Fruit fly (Drosophila melanogaster): ENCODE results near the gene Nuf2.

Nuf2 gene

dm6 chr2L:7056189-7056926 is 9.3 kb downstream of the Nuf2 start, which contains the start of gene Mnn1 (continued):
- no peak for TF ChIP-seq salm (tag; optimal IDR thresholded peaks at IDR 0.05)
- no peak for TF ChIP-seq NK7.1 (GFP tag; optimal IDR thresholded peaks at IDR 0.05)
- TF ChIP-seq CG18011 (GFP tag; optimal IDR thresholded peaks at IDR 0.05), result no peak
- TF ChIP-seq chn (GFP tag; optimal IDR thresholded peaks at IDR 0.05), result peak; percentile 67
- peak; percentile 56 for TF ChIP-seq CG3163 (GFP tag; optimal IDR thresholded peaks at IDR 0.05)
- TF ChIP-seq seq (GFP tag; IDR thresholded peaks at IDR 0.05), result no peak
- no peak for TF ChIP-seq cato (GFP tag; optimal IDR thresholded peaks at IDR 0.05; ENCODE audit: borderline replicate concordance)
- peak; percentile 47 for TF ChIP-seq CG2712 (tag; optimal IDR thresholded peaks at IDR 0.05)
- TF ChIP-seq ham (GFP tag; IDR thresholded peaks at IDR 0.05), result no peak
- peak; percentile 26; the same call in 1 of the 3 replicates for TF ChIP-seq CG2199 (GFP tag; IDR thresholded peaks at IDR 0.05)
- TF ChIP-seq CG6689 (GFP tag; IDR thresholded peaks at IDR 0.05), result no peak
- peak; percentile 19 for TF ChIP-seq CG5245 (GFP tag; optimal IDR thresholded peaks at IDR 0.05)
- TF ChIP-seq pho (GFP tag; optimal IDR thresholded peaks at IDR 0.05), result peak; percentile 24
- no peak for TF ChIP-seq CG11696 (GFP tag; IDR thresholded peaks at IDR 0.05)
- no peak for TF ChIP-seq CG3995 (GFP tag; optimal IDR thresholded peaks at IDR 0.05)
- TF ChIP-seq B-H2 (GFP tag; optimal IDR thresholded peaks at IDR 0.05), result peak; percentile 76
- TF ChIP-seq Lim3 (GFP tag; IDR thresholded peaks at IDR 0.05), result no peak
- peak; percentile 42 for TF ChIP-seq ERR (GFP tag; optimal IDR thresholded peaks at IDR 0.05)
- TF ChIP-seq NFAT (GFP tag; IDR thresholded peaks at IDR 0.05), result peak; percentile 22; the same call in 1 of the 2 replicates
- peak; percentile 82 for TF ChIP-seq CG15514 (GFP tag; optimal IDR thresholded peaks at IDR 0.05)
- TF ChIP-seq unc-4 (GFP tag; IDR thresholded peaks at IDR 0.05; ENCODE audit: partially characterized antibody), result peak; percentile 53; the same call in 1 of the 2 replicates
- TF ChIP-seq dmrt99B (tag; optimal IDR thresholded peaks at IDR 0.05), result no peak
- no peak for TF ChIP-seq CG4730 (GFP tag; IDR thresholded peaks at IDR 0.05)
- peak; percentile 1 for TF ChIP-seq Six4 (GFP tag; optimal IDR thresholded peaks at IDR 0.05)
- no peak for TF ChIP-seq Doc3 (GFP tag; IDR thresholded peaks at IDR 0.05; ENCODE audit: partially characterized antibody)
- TF ChIP-seq sisA (GFP tag; IDR thresholded peaks at IDR 0.05), result no peak
- TF ChIP-seq Hr51 (GFP tag; optimal IDR thresholded peaks at IDR 0.05), result peak in 1 of 2 experiments; percentile 63
- TF ChIP-seq Optix (GFP tag; IDR thresholded peaks at IDR 0.05), result no peak
- peak; percentile 26; the same call in 1 of the 2 replicates for TF ChIP-seq Xrp1 (GFP tag; IDR thresholded peaks at IDR 0.05)
- TF ChIP-seq Med (GFP tag), result peak; percentile 96
- no peak for TF ChIP-seq CG18599 (GFP tag; optimal IDR thresholded peaks at IDR 0.05)
- TF ChIP-seq zen2 (GFP tag; IDR thresholded peaks at IDR 0.05; ENCODE audit: partially characterized antibody), result no peak
- TF ChIP-seq CG2875 (GFP tag; optimal IDR thresholded peaks at IDR 0.05), result no peak
- 0 out of 3 replicates have a peak, but pooled peaks have one; percentile 26 for TF ChIP-seq CG34224 (GFP tag; IDR thresholded peaks at IDR 0.05; ENCODE audit: partially characterized antibody)
- no peak for TF ChIP-seq CG7357 (GFP tag; IDR thresholded peaks at IDR 0.05)
- peak; percentile 37 for TF ChIP-seq CG8924 (tag; optimal IDR thresholded peaks at IDR 0.05)
- TF ChIP-seq Fer1 (GFP tag; optimal IDR thresholded peaks at IDR 0.05), result peak; percentile 67
- peak; percentile 89 for TF ChIP-seq CG4360 (GFP tag; IDR thresholded peaks at IDR 0.05)
- TF ChIP-seq CG11247 (GFP tag; IDR thresholded peaks at IDR 0.05), result 0 out of 2 replicates have a peak, but pooled peaks have one; percentile 5
- TF ChIP-seq cas (GFP tag; IDR thresholded peaks at IDR 0.05), result no peak
- TF ChIP-seq Pdp1 (GFP tag; optimal IDR thresholded peaks at IDR 0.05), result peak in 1 of 2 experiments; percentile 83
- no peak for TF ChIP-seq fd3F (GFP tag; optimal IDR thresholded peaks at IDR 0.05)
- no peak for TF ChIP-seq Kr (GFP tag; optimal IDR thresholded peaks at IDR 0.05)
- no peak for TF ChIP-seq CG17328 (GFP tag; IDR thresholded peaks at IDR 0.05)
- no peak for TF ChIP-seq sima (GFP tag; optimal IDR thresholded peaks at IDR 0.05)
- TF ChIP-seq CG15479 (GFP tag; optimal IDR thresholded peaks at IDR 0.05), result peak; percentile 87
- no peak for TF ChIP-seq D19A (tag; optimal IDR thresholded peaks at IDR 0.05)
- TF ChIP-seq kah (GFP tag; optimal IDR thresholded peaks at IDR 0.05), result peak; percentile 20
- peak; percentile 47; the same call in 1 of the 2 replicates for TF ChIP-seq MBD-R2 (GFP tag; IDR thresholded peaks at IDR 0.05)

Data from whole organism, embryonic.